Worm (Caenorhabditis elegans): ENCODE data around the gene K10C2.8.

DNA sequence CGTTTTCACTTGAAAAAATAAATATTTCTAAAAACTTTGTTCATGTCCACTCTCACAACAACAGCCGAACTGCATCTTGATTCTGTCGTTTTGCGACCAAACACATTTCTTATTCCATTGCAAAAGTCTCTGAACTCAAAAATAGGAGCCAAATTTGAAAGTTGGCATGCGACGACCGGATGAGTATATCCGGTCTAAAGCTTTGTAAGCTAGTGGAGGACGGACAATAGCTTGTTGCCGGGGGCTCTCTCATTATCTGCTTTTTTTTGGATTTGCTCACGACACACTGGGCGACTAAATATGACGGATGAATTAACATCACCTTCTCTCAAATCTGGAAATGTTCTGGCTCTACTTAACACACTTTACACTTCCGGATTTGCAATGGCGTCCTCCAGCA is 24.3 kb upstream of the K10C2.8 start, which contains the start of gene K04E7.1:
- no peak for TF ChIP-seq mep-1 (tag; optimal IDR thresholded peaks at IDR 0.05)
- no peak for TF ChIP-seq nhr-237 (tag; optimal IDR thresholded peaks at IDR 0.05)
- no peak for TF ChIP-seq unc-62 (GFP tag; optimal IDR thresholded peaks at IDR 0.05 in 1 of 2)
- no peak for TF ChIP-seq unc-62 (tag; optimal IDR thresholded peaks at IDR 0.05)
- no peak for TF ChIP-seq jun-1 (tag; optimal IDR thresholded peaks at IDR 0.05)
- no peak for TF ChIP-seq sdz-12 (GFP tag; optimal IDR thresholded peaks at IDR 0.05)
- TF ChIP-seq nhr-11 (tag; optimal IDR thresholded peaks at IDR 0.05) = no peak
- no peak for TF ChIP-seq D1046.2 (GFP tag; IDR thresholded peaks at IDR 0.05)
- TF ChIP-seq snpc-4 (tag; optimal IDR thresholded peaks at IDR 0.05) = no peak
- TF ChIP-seq nhr-76 (tag; optimal IDR thresholded peaks at IDR 0.05) = no peak
- no peak for TF ChIP-seq F49E8.2 (tag; optimal IDR thresholded peaks at IDR 0.05; ENCODE audit: borderline replicate concordance)
- no peak for TF ChIP-seq nhr-42 (GFP tag; IDR thresholded peaks at IDR 0.05)
- TF ChIP-seq ztf-11 (tag; optimal IDR thresholded peaks at IDR 0.05) = no peak
